Fruit fly (Drosophila melanogaster) whole organism, prepupa: ENCODE measurements around the gene CG10038.

ENCODE experiments used
- Blimp-1 ChIP-seq: fragments of 200-800 bp; sonication (Bioruptor generic); optimal IDR thresholded peaks from 3 replicates; lab custom pipeline; 2017; ENCODE audit warnings: missing biosample characterization, missing genetic modification characterization, mild to moderate bottlenecking, moderate library complexity, missing genetic modification reagents
- CG10631 ChIP-seq: fragments of 200-800 bp; sonication (Bioruptor generic); optimal IDR thresholded peaks from 2 replicates; lab custom pipeline; 2016; ENCODE audit warnings: missing biosample characterization, missing genetic modification characterization
- CG10669 ChIP-seq: fragments of 200-800 bp; sonication (Bioruptor generic); optimal IDR thresholded peaks from 3 replicates; lab custom pipeline; 2018; ENCODE audit warnings: missing biosample characterization, mild to moderate bottlenecking, missing genetic modification characterization, moderate library complexity
- CG11294 ChIP-seq: fragments of 200-800 bp; sonication (Bioruptor generic); IDR thresholded peaks from 2 replicates; pipeline ENCODE4 v1.3.6; 2022; ENCODE audit warnings: missing biosample characterization, missing genetic modification characterization
- CG11762 ChIP-seq: fragments of 200-800 bp; sonication (Bioruptor generic); optimal IDR thresholded peaks from 3 replicates; lab custom pipeline; 2016; ENCODE audit warnings: missing biosample characterization, missing genetic modification characterization; ENCODE audit not compliant: insufficient read depth
- CG11902 ChIP-seq: fragments of 200-800 bp; sonication (Bioruptor generic); optimal IDR thresholded peaks from 3 replicates; lab custom pipeline; 2016; ENCODE audit warnings: missing biosample characterization, missing genetic modification characterization
- CG15336 ChIP-seq: fragments of 200-800 bp; sonication (Bioruptor generic); IDR thresholded peaks from 2 replicates; pipeline ENCODE4 v1.3.6; 2022; ENCODE audit warnings: missing biosample characterization, missing genetic modification characterization
- CG3032 ChIP-seq: fragments of 200-800 bp; optimal IDR thresholded peaks from 2 replicates; lab custom pipeline; 2019; ENCODE audit warnings: missing biosample characterization, mild to moderate bottlenecking, missing genetic modification characterization, moderate library complexity
- CG32006 ChIP-seq: fragments of 200-800 bp; sonication (Bioruptor generic); optimal IDR thresholded peaks from 3 replicates; lab custom pipeline; 2017; ENCODE audit warnings: missing biosample characterization, mild to moderate bottlenecking, missing genetic modification characterization
- CG4318 ChIP-seq: fragments of 200-800 bp; sonication (Bioruptor generic); optimal IDR thresholded peaks from 3 replicates; lab custom pipeline; 2017; ENCODE audit warnings: missing biosample characterization, mild to moderate bottlenecking, missing genetic modification characterization
- CG6163 ChIP-seq: fragments of 200-800 bp; sonication (Bioruptor generic); IDR thresholded peaks from 3 replicates; pipeline ENCODE4 v1.3.6; 2022; ENCODE audit warnings: missing biosample characterization, missing genetic modification characterization
- CG6276 ChIP-seq: fragments of 200-800 bp; sonication (Bioruptor generic); optimal IDR thresholded peaks from 2 replicates; lab custom pipeline; 2017; ENCODE audit warnings: missing biosample characterization, mild to moderate bottlenecking, missing genetic modification characterization
- CG6808 ChIP-seq: fragments of 200-800 bp; sonication (Bioruptor generic); optimal IDR thresholded peaks from 3 replicates; lab custom pipeline; 2017; ENCODE audit warnings: missing biosample characterization, missing genetic modification characterization, mild to moderate bottlenecking, moderate library complexity, missing genetic modification reagents
- CG8119 ChIP-seq: fragments of 200-800 bp; sonication (Bioruptor generic); IDR thresholded peaks from 3 replicates; pipeline ENCODE4 v1.3.6; 2022; ENCODE audit warnings: missing biosample characterization, missing genetic modification characterization
- CG8319 ChIP-seq: fragments of 200-800 bp; sonication (Bioruptor generic); optimal IDR thresholded peaks from 3 replicates; lab custom pipeline; 2016; ENCODE audit warnings: missing biosample characterization, missing genetic modification characterization
- CG8632 ChIP-seq: fragments of 200-800 bp; sonication (Bioruptor generic); optimal IDR thresholded peaks from 3 replicates; lab custom pipeline; 2016; ENCODE audit warnings: missing biosample characterization, missing genetic modification characterization
- CG9139 ChIP-seq: fragments of 200-800 bp; sonication (Bioruptor generic); optimal IDR thresholded peaks from 3 replicates; lab custom pipeline; 2017; ENCODE audit warnings: missing biosample characterization, mild to moderate bottlenecking, missing genetic modification characterization
- Eip75B ChIP-seq: fragments of 200-800 bp; sonication (Bioruptor generic); optimal IDR thresholded peaks from 3 replicates; lab custom pipeline; 2016; ENCODE audit warnings: missing biosample characterization, missing genetic modification characterization
- Eip78C ChIP-seq: fragments of 200-800 bp; sonication (Bioruptor generic); peaks from one replicate; lab custom pipeline; 2016; ENCODE audit warnings: missing biosample characterization, missing genetic modification characterization
- Gug ChIP-seq: fragments of 200-800 bp; sonication (Bioruptor generic); IDR thresholded peaks from 2 replicates; pipeline ENCODE4 v1.3.6; 2022; ENCODE audit warnings: missing biosample characterization, missing genetic modification characterization
- Hr39 ChIP-seq: fragments of 200-800 bp; sonication (Bioruptor generic); optimal IDR thresholded peaks from 2 replicates; lab custom pipeline; 2016; ENCODE audit warnings: missing biosample characterization, missing genetic modification characterization
- Hr4 ChIP-seq: fragments of 200-800 bp; sonication (Bioruptor generic); optimal IDR thresholded peaks from 3 replicates; lab custom pipeline; 2016; ENCODE audit warnings: missing biosample characterization, missing genetic modification characterization
- Lpt ChIP-seq: fragments of 200-800 bp; sonication (Bioruptor generic); optimal IDR thresholded peaks from 3 replicates; lab custom pipeline; 2016; ENCODE audit warnings: missing biosample characterization, missing genetic modification characterization
- OdsH ChIP-seq: fragments of 200-800 bp; sonication (Bioruptor generic); optimal IDR thresholded peaks from 3 replicates; lab custom pipeline; 2016; ENCODE audit warnings: missing biosample characterization, missing genetic modification characterization
- Smox ChIP-seq: fragments of 200-800 bp; sonication (Bioruptor generic); optimal IDR thresholded peaks from 3 replicates; lab custom pipeline; 2016; ENCODE audit warnings: missing biosample characterization, missing genetic modification characterization
- Sox102F ChIP-seq: fragments of 200-800 bp; sonication (Bioruptor generic); optimal IDR thresholded peaks from 2 replicates; lab custom pipeline; 2016; ENCODE audit warnings: missing biosample characterization, mild to moderate bottlenecking, missing genetic modification characterization
- Sox14 ChIP-seq: fragments of 200-800 bp; sonication (Bioruptor generic); optimal IDR thresholded peaks from 3 replicates; lab custom pipeline; 2016; ENCODE audit warnings: missing biosample characterization, missing genetic modification characterization
- Sox15 ChIP-seq: fragments of 200-800 bp; sonication (Bioruptor generic); optimal IDR thresholded peaks from 3 replicates; lab custom pipeline; 2016; ENCODE audit warnings: missing biosample characterization, missing genetic modification characterization
- achi ChIP-seq: fragments of 200-800 bp; sonication (Bioruptor generic); optimal IDR thresholded peaks from 3 replicates; lab custom pipeline; 2016; ENCODE audit warnings: missing biosample characterization, missing genetic modification characterization
- dac ChIP-seq: fragments of 200-800 bp; sonication (Bioruptor generic); optimal IDR thresholded peaks from 2 replicates; lab custom pipeline; 2017; ENCODE audit warnings: missing biosample characterization, mild to moderate bottlenecking, missing genetic modification characterization
- dsx ChIP-seq: fragments of 200-800 bp; optimal IDR thresholded peaks from 3 replicates; lab custom pipeline; 2019; ENCODE audit warnings: missing biosample characterization, mild to moderate bottlenecking, missing genetic modification characterization, moderate library complexity; ENCODE audit not compliant: poor library complexity, severe bottlenecking
- eg ChIP-seq: fragments of 200-800 bp; sonication (Bioruptor generic); IDR thresholded peaks from 3 replicates; pipeline ENCODE4 v1.3.6; 2022; ENCODE audit warnings: missing biosample characterization, missing genetic modification characterization
- esn ChIP-seq: fragments of 200-800 bp; sonication (Bioruptor generic); optimal IDR thresholded peaks from 2 replicates; lab custom pipeline; 2016; ENCODE audit warnings: missing biosample characterization, mild to moderate bottlenecking, missing genetic modification characterization, moderate library complexity
- fd59A ChIP-seq: fragments of 200-800 bp; sonication (Bioruptor generic); optimal IDR thresholded peaks from 2 replicates; lab custom pipeline; 2017; ENCODE audit warnings: missing biosample characterization, mild to moderate bottlenecking, missing genetic modification characterization, missing genetic modification reagents
- net ChIP-seq: fragments of 200-800 bp; sonication (Bioruptor generic); optimal IDR thresholded peaks from 3 replicates; lab custom pipeline; 2016; ENCODE audit warnings: missing biosample characterization, missing genetic modification characterization
- pdm3 ChIP-seq: fragments of 200-800 bp; sonication (Bioruptor generic); optimal IDR thresholded peaks from 3 replicates; lab custom pipeline; 2016; ENCODE audit warnings: missing biosample characterization, missing genetic modification characterization
- salr ChIP-seq, 2 experiments: fragments of 200-800 bp; sonication (Bioruptor generic); optimal IDR thresholded peaks; 3 replicates each; lab custom pipeline; 2016 to 2018; ENCODE audit warnings: missing biosample characterization in 2 of 2, missing genetic modification characterization in 2 of 2, mild to moderate bottlenecking in 1 of 2
- spab ChIP-seq: fragments of 200-800 bp; sonication (Bioruptor generic); optimal IDR thresholded peaks from 2 replicates; lab custom pipeline; 2017; ENCODE audit warnings: missing biosample characterization, mild to moderate bottlenecking, missing genetic modification characterization, missing genetic modification reagents
- svp ChIP-seq: fragments of 200-800 bp; sonication (Bioruptor generic); peaks from one replicate; lab custom pipeline; 2016; ENCODE audit warnings: missing biosample characterization, missing genetic modification characterization
- topi ChIP-seq: fragments of 200-800 bp; sonication (Bioruptor generic); optimal IDR thresholded peaks from 3 replicates; lab custom pipeline; 2016; ENCODE audit warnings: missing biosample characterization, missing genetic modification characterization

The CG10038 gene

dm6 chr3R:12382563-12382962, 32.1 kb upstream of the CG10038 start, which contains the start of gene CG10035:
TSS of gene CG10035 (minus strand) at chr3R:12382691.
- no peak for TF ChIP-seq fd59A (GFP tag; lab: Kevin White, UChicago)
- no peak for TF ChIP-seq Hr39 (GFP tag; lab: Kevin White, UChicago)
- TF ChIP-seq Sox102F = no peak
- no peak for TF ChIP-seq CG6276
- no peak for TF ChIP-seq CG6163 (GFP tag; lab: Robert Waterston, UW)
- TF ChIP-seq Eip75B = no peak
- TF ChIP-seq CG3032 = no peak
- no peak for TF ChIP-seq Lpt
- no peak for TF ChIP-seq CG9139 (GFP tag; lab: Kevin White, UChicago)
- no peak for TF ChIP-seq Gug (GFP tag; lab: Robert Waterston, UW)
- TF ChIP-seq dac = no peak
- no peak for TF ChIP-seq Sox15 (GFP tag; lab: Kevin White, UChicago)
- TF ChIP-seq CG8632 (GFP tag; lab: Kevin White, UChicago) = no peak
- TF ChIP-seq Hr4 (GFP tag; lab: Kevin White, UChicago) = no peak
- no peak for TF ChIP-seq dsx (GFP tag; lab: Kevin White, UChicago)

dm6 chr3R:12381130-12381700, 30.8 kb upstream of the CG10038 start:
- TF ChIP-seq svp (GFP tag; lab: Kevin White, UChicago) (peak; percentile 70), CG6163 (GFP tag; lab: Robert Waterston, UW) (peak; percentile 77), Lpt (peak; percentile 45), dac (peak; percentile 23), Blimp-1 (no peak), eg (GFP tag; lab: Robert Waterston, UW) (peak; percentile 54), CG10631 (GFP tag; lab: Kevin White, UChicago) (no peak), CG6276 (peak; percentile 44), pdm3 (GFP tag; lab: Kevin White, UChicago) (peak; percentile 34), CG11294 (GFP tag; lab: Robert Waterston, UW) (peak; percentile 31; the same call in 1 of the 2 replicates), CG32006 (GFP tag; lab: Kevin White, UChicago) (peak; percentile 78), Gug (GFP tag; lab: Robert Waterston, UW) (0 out of 2 replicates have a peak, but pooled peaks have one; percentile 38), spab (GFP tag; lab: Kevin White, UChicago) (no peak), Hr39 (GFP tag; lab: Kevin White, UChicago) (no peak), Hr4 (GFP tag; lab: Kevin White, UChicago) (peak; percentile 54), CG4318 (GFP tag; lab: Kevin White, UChicago) (peak; percentile 54), CG9139 (GFP tag; lab: Kevin White, UChicago) (no peak), Sox14 (peak; percentile 0), net (GFP tag; lab: Kevin White, UChicago) (peak; percentile 3), CG15336 (GFP tag; lab: Robert Waterston, UW) (peak; percentile 74), CG6808 (GFP tag; lab: Kevin White, UChicago) (no peak), Eip78C (GFP tag; lab: Kevin White, UChicago) (peak; percentile 60), achi (GFP tag; lab: Kevin White, UChicago) (peak; percentile 27), CG8119 (GFP tag; lab: Robert Waterston, UW) (peak; percentile 66)

- no peak for TF ChIP-seq Lpt
- TF ChIP-seq Eip78C (GFP tag; lab: Kevin White, UChicago) = no peak
- no peak for TF ChIP-seq esn
- TF ChIP-seq topi (GFP tag; lab: Kevin White, UChicago) = no peak
- no peak for TF ChIP-seq Smox (GFP tag; lab: Kevin White, UChicago)
- no peak for TF ChIP-seq CG8319 (GFP tag; lab: Kevin White, UChicago)
- no peak for TF ChIP-seq CG9139 (GFP tag; lab: Kevin White, UChicago)
- no peak for TF ChIP-seq pdm3 (GFP tag; lab: Kevin White, UChicago)
- no peak for TF ChIP-seq achi (GFP tag; lab: Kevin White, UChicago)
- TF ChIP-seq CG4318 (GFP tag; lab: Kevin White, UChicago) = no peak
- TF ChIP-seq Blimp-1 = no peak
- TF ChIP-seq CG11902 (GFP tag; lab: Kevin White, UChicago) = no peak
- TF ChIP-seq CG10669 (GFP tag; lab: Kevin White, UChicago) = no peak
- TF ChIP-seq OdsH (GFP tag; lab: Kevin White, UChicago) = no peak
- TF ChIP-seq fd59A (GFP tag; lab: Kevin White, UChicago) = no peak
- TF ChIP-seq salr (GFP tag; optimal IDR thresholded peaks at IDR 0.05; lab: Kevin White, UChicago) = no peak
- TF ChIP-seq spab (GFP tag; lab: Kevin White, UChicago) = no peak
- TF ChIP-seq svp (GFP tag; lab: Kevin White, UChicago) = no peak
- no peak for TF ChIP-seq CG11762 (GFP tag; lab: Kevin White, UChicago)
Observed at dm6 chr3R:12379708-12380107, 29.3 kb upstream of the CG10038 start, which contains the start of gene GstD8. TSS of gene GstD8 (plus strand) at chr3R:12380008.
